Fruit fly (Drosophila melanogaster): ENCODE results near the gene cad.

cad gene

DNA sequence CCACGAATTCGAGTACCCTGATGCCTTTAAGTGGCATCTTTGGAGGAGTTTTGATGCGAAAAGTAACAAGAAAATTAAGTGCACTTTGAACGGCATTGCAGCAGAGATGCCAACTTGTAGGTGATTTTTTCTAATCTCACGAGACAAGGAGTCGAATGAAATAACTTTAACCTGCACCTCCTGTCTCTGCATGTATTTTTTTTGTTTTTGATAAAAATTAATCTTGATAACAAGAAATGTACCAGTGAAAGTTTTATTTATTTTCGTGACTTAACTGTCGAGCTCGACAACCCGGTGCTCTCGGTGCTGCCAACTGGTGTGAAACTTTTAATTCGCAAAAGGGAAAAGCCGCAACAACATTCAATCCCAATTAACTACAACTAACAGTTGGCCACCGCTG, 18.4 kb upstream of the cad start, which contains the start of the genes Amacr and Ns4 (continued):
- TF ChIP-seq CG2116 (GFP tag; optimal IDR thresholded peaks at IDR 0.05) (peak; percentile 36), CG32767 (GFP tag; IDR thresholded peaks at IDR 0.05) (no peak), CG15514 (GFP tag; optimal IDR thresholded peaks at IDR 0.05) (peak; percentile 6), CG9437 (GFP tag; optimal IDR thresholded peaks at IDR 0.05) (peak; percentile 46), mam (GFP tag; optimal IDR thresholded peaks at IDR 0.05) (peak; percentile 74), CG14667 (GFP tag; IDR thresholded peaks at IDR 0.05) (no peak), CG2202 (tag; optimal IDR thresholded peaks at IDR 0.05) (no peak), croc (GFP tag; conservative IDR thresholded peaks at IDR 0.05) (no peak), chm (GFP tag; IDR thresholded peaks at IDR 0.05) (no peak), BEAF-32 (GFP tag; optimal IDR thresholded peaks at IDR 0.05) (peak; percentile 59), cg (GFP tag; optimal IDR thresholded peaks at IDR 0.05) (no peak), CG8478 (optimal IDR thresholded peaks at IDR 0.05) (no peak), HmgZ (tag; optimal IDR thresholded peaks at IDR 0.05) (peak; percentile 52), Awh (GFP tag; IDR thresholded peaks at IDR 0.05) (no peak), odd (GFP tag; optimal IDR thresholded peaks at IDR 0.05) (peak; percentile 28), Sin3A (optimal IDR thresholded peaks at IDR 0.05) (peak; percentile 42), Dip2 (GFP tag; IDR thresholded peaks at IDR 0.05) (no peak), schlank (tag; optimal IDR thresholded peaks at IDR 0.05) (no peak), CG9609 (GFP tag; optimal IDR thresholded peaks at IDR 0.05) (peak; percentile 34), CG17186 (GFP tag; optimal IDR thresholded peaks at IDR 0.05) (peak; percentile 14), CG1602 (GFP tag; optimal IDR thresholded peaks at IDR 0.05) (no peak), HmgD (GFP tag; optimal IDR thresholded peaks at IDR 0.05) (peak; percentile 28), H15 (GFP tag; IDR thresholded peaks at IDR 0.05) (no peak), CG2199 (GFP tag; IDR thresholded peaks at IDR 0.05) (no peak), Dip3 (GFP tag; optimal IDR thresholded peaks at IDR 0.05) (peak; percentile 60), gfzf (GFP tag; optimal IDR thresholded peaks at IDR 0.05) (peak; percentile 34), CG1233 (GFP tag; optimal IDR thresholded peaks at IDR 0.05) (no peak), CG12744 (GFP tag; optimal IDR thresholded peaks at IDR 0.05) (no peak), pho (GFP tag; optimal IDR thresholded peaks at IDR 0.05) (peak; percentile 61), lola (GFP tag; optimal IDR thresholded peaks at IDR 0.05) (peak in 1 of 3 experiments; percentile 37), CG34224 (GFP tag; IDR thresholded peaks at IDR 0.05; ENCODE audit: partially characterized antibody) (no peak), wdn (GFP tag; IDR thresholded peaks at IDR 0.05) (0 out of 2 replicates have a peak, but pooled peaks have one; percentile 23), NFAT (GFP tag; IDR thresholded peaks at IDR 0.05) (no peak), CG1792 (GFP tag; optimal IDR thresholded peaks at IDR 0.05) (peak; percentile 19), dpn (GFP tag; optimal IDR thresholded peaks at IDR 0.05) (peak; percentile 47 to 61), CG7786 (GFP tag; optimal IDR thresholded peaks at IDR 0.05) (peak; percentile 70), MBD-R2 (GFP tag; IDR thresholded peaks at IDR 0.05) (peak; percentile 93), slou (GFP tag; optimal IDR thresholded peaks at IDR 0.05) (no peak), CG15269 (tag; optimal IDR thresholded peaks at IDR 0.05) (no peak), crol (GFP tag; IDR thresholded peaks at IDR 0.05) (no peak), YL-1 (GFP tag; optimal IDR thresholded peaks at IDR 0.05) (peak; percentile 58), Bteb2 (GFP tag; optimal IDR thresholded peaks at IDR 0.05) (no peak), CG7745 (tag; optimal IDR thresholded peaks at IDR 0.05) (no peak), cwo (GFP tag; optimal IDR thresholded peaks at IDR 0.05) (no peak), zfh1 (GFP tag; IDR thresholded peaks at IDR 0.05) (0 out of 3 replicates have a peak, but pooled peaks have one; percentile 33), phol (tag; optimal IDR thresholded peaks at IDR 0.05) (peak; percentile 44), CG18476 (GFP tag; optimal IDR thresholded peaks at IDR 0.05) (no peak), CG8281 (tag; optimal IDR thresholded peaks at IDR 0.05) (no peak), wek (GFP tag; optimal IDR thresholded peaks at IDR 0.05) (no peak), Doc3 (GFP tag; IDR thresholded peaks at IDR 0.05; ENCODE audit: partially characterized antibody) (peak; percentile 49; the same call in 2 of the 3 replicates), zen2 (GFP tag; IDR thresholded peaks at IDR 0.05; ENCODE audit: partially characterized antibody) (no peak; the same call in 2 of the 3 replicates)

Measured in whole organism, embryonic.